Worm (Caenorhabditis elegans) whole organism, mixed stage, embryonic: ENCODE results near the gene F59E12.17.

Experiments
- M03D4.4 ChIP-seq: sonication (generic microtip); optimal IDR thresholded peaks from 2 replicates; lab custom pipeline; 2017; ENCODE audit warnings: mild to moderate bottlenecking, missing genetic modification characterization, missing compliant biosample characterization
- bed-3 ChIP-seq: fragments of 200-800 bp; sonication (Bioruptor generic); optimal IDR thresholded peaks from 3 replicates; lab custom pipeline; 2018; ENCODE audit warnings: mild to moderate bottlenecking, missing genetic modification characterization, moderate library complexity, missing compliant biosample characterization
- blmp-1 ChIP-seq: fragments of 150-350 bp; optimal IDR thresholded peaks from 2 replicates; lab custom pipeline; 2014; ENCODE audit warnings: missing biosample characterization, missing genetic modification characterization
- ceh-39 ChIP-seq: fragments of 150-350 bp; optimal IDR thresholded peaks from 2 replicates; lab custom pipeline; 2014; ENCODE audit warnings: missing biosample characterization, missing genetic modification characterization
- ceh-43 ChIP-seq: fragments of 200-800 bp; sonication (Bioruptor generic); optimal IDR thresholded peaks from 2 replicates; lab custom pipeline; 2018; ENCODE audit warnings: mild to moderate bottlenecking, missing genetic modification characterization, moderate library complexity, missing compliant biosample characterization
- ceh-83 ChIP-seq: fragments of 200-800 bp; sonication (Bioruptor generic); optimal IDR thresholded peaks from 2 replicates; lab custom pipeline; 2018; ENCODE audit warnings: mild to moderate bottlenecking, missing genetic modification characterization, missing compliant biosample characterization
- ces-1 ChIP-seq: fragments of 150-350 bp; optimal IDR thresholded peaks from 2 replicates; lab custom pipeline; 2014; ENCODE audit warnings: missing biosample characterization, missing genetic modification reagents, missing genetic modification characterization
- drap-1 ChIP-seq: fragments of 200-800 bp; sonication (Bioruptor generic); optimal IDR thresholded peaks from 3 replicates; lab custom pipeline; 2018; ENCODE audit warnings: mild to moderate bottlenecking, missing genetic modification characterization, missing compliant biosample characterization
- elt-1 ChIP-seq: sonication (generic microtip); optimal IDR thresholded peaks from 2 replicates; lab custom pipeline; 2017; ENCODE audit warnings: missing genetic modification characterization, mild to moderate bottlenecking, missing compliant biosample characterization, antibody characterized with exemption, moderate library complexity, borderline replicate concordance; ENCODE audit not compliant: insufficient read depth
- elt-3 ChIP-seq: fragments of 150-350 bp; optimal IDR thresholded peaks from 2 replicates; lab custom pipeline; 2014; ENCODE audit warnings: missing biosample characterization, missing genetic modification characterization
- flh-1 ChIP-seq: fragments of 200-800 bp; sonication (Bioruptor generic); optimal IDR thresholded peaks from 2 replicates; lab custom pipeline; 2018; ENCODE audit warnings: mild to moderate bottlenecking, missing genetic modification characterization, moderate library complexity, missing compliant biosample characterization
- ham-2 ChIP-seq: fragments of 200-800 bp; sonication (Bioruptor generic); optimal IDR thresholded peaks from 2 replicates; lab custom pipeline; 2018; ENCODE audit warnings: mild to moderate bottlenecking, missing genetic modification characterization, missing compliant biosample characterization
- hlh-1 ChIP-seq: fragments of 150-350 bp; optimal IDR thresholded peaks from 2 replicates; lab custom pipeline; 2014; ENCODE audit warnings: missing biosample characterization, missing genetic modification reagents, missing genetic modification characterization
- lin-13 ChIP-seq: fragments of 150-350 bp; optimal IDR thresholded peaks from 2 replicates; lab custom pipeline; 2014; ENCODE audit warnings: missing biosample characterization, missing genetic modification characterization
- lin-32 ChIP-seq: fragments of 200-800 bp; sonication (Bioruptor generic); optimal IDR thresholded peaks from 2 replicates; lab custom pipeline; 2018; ENCODE audit warnings: mild to moderate bottlenecking, missing genetic modification characterization, missing compliant biosample characterization
- lsy-2 ChIP-seq: fragments of 150-350 bp; optimal IDR thresholded peaks from 2 replicates; lab custom pipeline; 2014; ENCODE audit warnings: missing biosample characterization, missing genetic modification characterization
- mab-5 ChIP-seq: fragments of 150-350 bp; optimal IDR thresholded peaks from 2 replicates; lab custom pipeline; 2014; ENCODE audit warnings: missing biosample characterization, missing genetic modification characterization
- mep-1 ChIP-seq: fragments of 150-350 bp; optimal IDR thresholded peaks from 2 replicates; lab custom pipeline; 2017; ENCODE audit warnings: missing biosample characterization, missing genetic modification reagents, missing genetic modification characterization, inconsistent platforms
- mls-2 ChIP-seq: sonication (generic microtip); optimal IDR thresholded peaks from 2 replicates; lab custom pipeline; 2016; ENCODE audit warnings: mild to moderate bottlenecking, missing genetic modification characterization, moderate library complexity, missing compliant biosample characterization
- nhr-12 ChIP-seq: fragments of 150-350 bp; optimal IDR thresholded peaks from 2 replicates; lab custom pipeline; 2014; ENCODE audit warnings: missing biosample characterization, missing genetic modification characterization
- nhr-2 ChIP-seq: fragments of 150-350 bp; optimal IDR thresholded peaks from 2 replicates; lab custom pipeline; 2014; ENCODE audit warnings: missing biosample characterization, missing genetic modification characterization
- nhr-237 ChIP-seq: fragments of 150-350 bp; optimal IDR thresholded peaks from 2 replicates; lab custom pipeline; 2014; ENCODE audit warnings: missing biosample characterization, missing genetic modification characterization
- nhr-28 ChIP-seq: fragments of 150-350 bp; optimal IDR thresholded peaks from 2 replicates; lab custom pipeline; 2014; ENCODE audit warnings: missing biosample characterization, missing genetic modification characterization
- nhr-76 ChIP-seq: sonication (generic microtip); optimal IDR thresholded peaks from 2 replicates; lab custom pipeline; 2017; ENCODE audit warnings: missing biosample characterization, missing genetic modification characterization
- pha-4 ChIP-seq: fragments of 150-350 bp; optimal IDR thresholded peaks from 2 replicates; lab custom pipeline; 2018; ENCODE audit warnings: missing biosample characterization, missing genetic modification reagents, missing genetic modification characterization
- sem-2 ChIP-seq: fragments of 200-800 bp; sonication (Bioruptor generic); optimal IDR thresholded peaks from 2 replicates; lab custom pipeline; 2018; ENCODE audit warnings: mild to moderate bottlenecking, missing genetic modification characterization, missing compliant biosample characterization
- snpc-4 ChIP-seq: fragments of 150-350 bp; optimal IDR thresholded peaks from 2 replicates; lab custom pipeline; 2014; ENCODE audit warnings: missing biosample characterization, missing genetic modification characterization
- sptf-1 ChIP-seq: sonication (generic microtip); optimal IDR thresholded peaks from 2 replicates; lab custom pipeline; 2017; ENCODE audit warnings: mild to moderate bottlenecking, missing genetic modification characterization, moderate library complexity, missing compliant biosample characterization
- tbx-8 ChIP-seq: fragments of 200-800 bp; sonication (Bioruptor generic); optimal IDR thresholded peaks from 2 replicates; lab custom pipeline; 2018; ENCODE audit warnings: mild to moderate bottlenecking, missing genetic modification characterization, moderate library complexity, missing compliant biosample characterization
- unc-120 ChIP-seq: sonication (generic microtip); optimal IDR thresholded peaks from 2 replicates; lab custom pipeline; 2017; ENCODE audit warnings: missing genetic modification characterization, missing compliant biosample characterization; ENCODE audit not compliant: poor library complexity, severe bottlenecking
- unc-39 ChIP-seq: fragments of 150-350 bp; optimal IDR thresholded peaks from 2 replicates; lab custom pipeline; 2014; ENCODE audit warnings: missing biosample characterization, missing genetic modification characterization
- unc-62 ChIP-seq: fragments of 150-350 bp; optimal IDR thresholded peaks from 2 replicates; lab custom pipeline; 2014; ENCODE audit warnings: missing biosample characterization, missing genetic modification reagents, missing genetic modification characterization
- zip-8 ChIP-seq: fragments of 150-350 bp; optimal IDR thresholded peaks from 2 replicates; lab custom pipeline; 2014; ENCODE audit warnings: missing biosample characterization, missing genetic modification characterization
- ztf-11 ChIP-seq: fragments of 150-350 bp; optimal IDR thresholded peaks from 2 replicates; lab custom pipeline; 2014; ENCODE audit warnings: missing biosample characterization, missing genetic modification characterization

F59E12.17 gene

DNA sequence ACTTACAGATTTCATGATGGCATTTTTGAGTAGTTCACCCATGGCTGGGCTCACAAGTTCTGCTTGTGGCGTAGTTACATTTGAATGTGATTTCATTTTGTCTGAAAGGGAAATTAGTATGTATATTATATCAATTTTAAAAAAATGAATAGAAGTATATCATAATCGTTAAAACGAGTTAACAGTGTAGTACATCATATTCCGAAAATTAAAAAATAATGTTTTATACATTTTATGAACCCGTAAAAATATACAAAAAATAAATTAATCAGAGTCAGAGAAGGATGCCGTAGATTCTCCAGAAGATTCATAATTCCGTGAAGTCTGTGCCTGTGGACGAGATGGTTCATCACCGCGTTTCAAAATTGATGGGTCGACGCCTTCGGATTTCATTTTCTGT lies 2.3 kb downstream of the F59E12.17 start, which contains the start of gene F59E12.9:
Gene F59E12.9 (minus strand): TSS at position 101 of the 400 bp plus-strand sequence.
- no peak for TF ChIP-seq nhr-76 (tag; lab: Kevin White, UChicago)
- TF ChIP-seq zip-8 (tag; lab: Kevin White, UChicago), result no peak
- TF ChIP-seq drap-1 (GFP tag; lab: Kevin White, UChicago), result no peak
- TF ChIP-seq ces-1 (GFP tag; lab: Kevin White, UChicago), result no peak
- no peak for TF ChIP-seq elt-3 (tag; lab: Kevin White, UChicago)
- TF ChIP-seq nhr-28, result no peak
- no peak for TF ChIP-seq unc-62 (GFP tag; lab: Kevin White, UChicago)
- TF ChIP-seq M03D4.4 (tag; lab: Kevin White, UChicago), result no peak
- no peak for TF ChIP-seq elt-1
- TF ChIP-seq snpc-4 (tag; lab: Kevin White, UChicago), result no peak
- TF ChIP-seq sptf-1 (tag; lab: Kevin White, UChicago), result no peak
- TF ChIP-seq lin-13 (tag; lab: Kevin White, UChicago), result no peak
- TF ChIP-seq hlh-1 (tag; lab: Kevin White, UChicago), result no peak
- no peak for TF ChIP-seq lsy-2 (tag; lab: Kevin White, UChicago)
- TF ChIP-seq pha-4, result no peak

DNA sequence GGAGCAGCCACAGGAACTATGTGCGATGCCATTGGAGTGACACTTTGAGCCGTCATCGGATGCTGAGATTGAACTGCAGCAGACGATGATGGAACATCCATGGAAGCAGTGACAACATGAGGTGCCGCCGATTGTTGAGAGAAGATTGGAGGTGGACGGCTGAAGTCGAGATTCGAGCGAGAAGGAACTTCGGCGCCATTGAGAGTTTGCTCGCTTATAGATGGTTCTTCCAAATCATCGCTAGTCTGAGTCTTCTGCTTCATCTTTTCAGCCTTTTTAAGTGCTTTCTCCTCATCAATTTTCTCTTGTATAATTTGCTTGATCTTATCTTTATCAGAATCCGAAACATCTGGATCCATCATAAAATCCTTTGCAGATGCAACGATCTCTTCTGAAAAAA lies 7.2 kb downstream of the F59E12.17 start:
- TF ChIP-seq nhr-28 (no peak), snpc-4 (tag; lab: Kevin White, UChicago) (no peak), ceh-83 (GFP tag; lab: Kevin White, UChicago) (no peak), unc-120 (tag; lab: Kevin White, UChicago) (no peak), ztf-11 (tag; lab: Kevin White, UChicago) (no peak), nhr-12 (tag; lab: Kevin White, UChicago) (no peak), mab-5 (no peak), sptf-1 (tag; lab: Kevin White, UChicago) (no peak), bed-3 (GFP tag; lab: Kevin White, UChicago) (no peak), tbx-8 (GFP tag; lab: Kevin White, UChicago) (no peak), blmp-1 (tag; lab: Kevin White, UChicago) (no peak), ceh-43 (GFP tag; lab: Kevin White, UChicago) (no peak)

DNA sequence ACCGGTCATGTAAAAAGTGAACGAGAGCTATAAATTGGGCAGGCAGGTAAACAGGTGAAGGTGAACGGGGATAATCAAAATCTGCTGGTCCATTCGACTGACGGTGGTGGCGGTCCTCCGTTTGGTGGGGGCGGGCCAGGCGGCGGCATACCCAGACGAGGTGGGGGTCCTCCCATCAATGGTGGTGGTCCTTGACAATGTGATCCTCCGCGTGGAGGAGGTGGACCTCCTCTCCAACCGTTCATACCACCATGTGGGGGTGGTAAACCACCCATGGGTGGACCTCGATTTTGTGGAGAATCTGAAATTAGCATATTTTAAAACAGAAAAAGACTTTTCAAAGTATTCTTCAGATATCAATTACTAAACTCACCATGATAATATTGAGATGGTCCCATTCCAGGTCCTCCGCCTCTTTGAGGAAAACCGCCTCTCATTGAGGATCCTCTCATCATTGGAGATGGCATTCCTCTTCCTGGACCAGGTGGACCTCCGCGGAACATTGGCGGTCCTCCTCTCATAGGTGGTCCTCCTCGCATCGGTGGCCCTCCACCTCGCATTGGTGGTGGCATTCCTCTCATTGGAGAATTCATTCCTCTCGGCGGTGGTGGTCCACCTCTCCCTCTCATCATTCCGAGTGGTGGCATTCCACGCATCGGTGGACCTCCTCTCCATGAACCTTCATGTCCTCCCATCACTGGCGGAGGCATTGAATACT lies 8.7 kb downstream of the F59E12.17 start:
- no peak for TF ChIP-seq sem-2
- TF ChIP-seq nhr-76 (tag; lab: Kevin White, UChicago), result no peak
- no peak for TF ChIP-seq flh-1
- no peak for TF ChIP-seq ceh-39 (tag; lab: Kevin White, UChicago)
- TF ChIP-seq hlh-1 (tag; lab: Kevin White, UChicago), result no peak
- no peak for TF ChIP-seq bed-3 (GFP tag; lab: Kevin White, UChicago)
- TF ChIP-seq ham-2, result no peak
- no peak for TF ChIP-seq zip-8 (tag; lab: Kevin White, UChicago)
- no peak for TF ChIP-seq nhr-28
- no peak for TF ChIP-seq pha-4
- no peak for TF ChIP-seq nhr-237 (tag; lab: Kevin White, UChicago)
- TF ChIP-seq snpc-4 (tag; lab: Kevin White, UChicago), result no peak
- no peak for TF ChIP-seq unc-120 (tag; lab: Kevin White, UChicago)
- no peak for TF ChIP-seq elt-1
- no peak for TF ChIP-seq lsy-2 (tag; lab: Kevin White, UChicago)
- no peak for TF ChIP-seq sptf-1 (tag; lab: Kevin White, UChicago)
- no peak for TF ChIP-seq elt-3 (tag; lab: Kevin White, UChicago)
- no peak for TF ChIP-seq tbx-8 (GFP tag; lab: Kevin White, UChicago)
- no peak for TF ChIP-seq ztf-11 (tag; lab: Kevin White, UChicago)
- TF ChIP-seq nhr-2 (tag; lab: Kevin White, UChicago), result no peak
- TF ChIP-seq, all 35 proteins: peak for 0

DNA sequence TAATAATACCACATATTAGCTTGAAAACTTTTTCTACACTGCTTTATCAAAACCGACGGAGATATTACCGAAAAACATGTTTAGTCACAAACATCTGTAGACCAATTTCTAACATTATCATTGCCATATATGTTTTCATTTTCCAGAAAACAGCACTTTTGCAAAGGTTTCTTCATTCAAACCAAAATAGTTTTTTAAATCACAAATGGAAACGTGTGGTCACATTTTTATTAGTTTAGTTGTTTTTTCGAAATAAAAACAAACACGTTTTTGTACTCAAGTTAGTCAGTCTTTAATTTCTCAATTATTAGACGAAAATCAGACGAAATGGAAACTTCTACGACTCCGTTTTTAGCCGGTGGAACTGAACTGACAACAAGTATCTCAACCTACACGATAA lies 11.2 kb downstream of the F59E12.17 start, which contains the start of gene F59E12.3:
Gene F59E12.3 (plus strand): TSS at position 301 of the 400 bp plus-strand sequence.
- TF ChIP-seq elt-3 (tag; lab: Kevin White, UChicago) (no peak), tbx-8 (GFP tag; lab: Kevin White, UChicago) (no peak), lin-32 (GFP tag; lab: Kevin White, UChicago) (no peak), nhr-76 (tag; lab: Kevin White, UChicago) (no peak), zip-8 (tag; lab: Kevin White, UChicago) (no peak), ztf-11 (tag; lab: Kevin White, UChicago) (no peak), bed-3 (GFP tag; lab: Kevin White, UChicago) (no peak), unc-120 (tag; lab: Kevin White, UChicago) (no peak), nhr-237 (tag; lab: Kevin White, UChicago) (no peak), unc-39 (tag; lab: Kevin White, UChicago) (no peak), blmp-1 (tag; lab: Kevin White, UChicago) (no peak), nhr-2 (tag; lab: Kevin White, UChicago) (no peak), mep-1 (no peak), sptf-1 (tag; lab: Kevin White, UChicago) (no peak), nhr-12 (tag; lab: Kevin White, UChicago) (no peak), M03D4.4 (tag; lab: Kevin White, UChicago) (no peak), elt-1 (no peak), drap-1 (GFP tag; lab: Kevin White, UChicago) (no peak), mls-2 (tag; lab: Kevin White, UChicago) (no peak), ceh-39 (tag; lab: Kevin White, UChicago) (no peak)
